Fruit fly (Drosophila melanogaster): ENCODE results near the gene Mcr.
A peak's percentile ranks its signal among the peaks of the same experiment; 100 is the strongest.

Gene Mcr

dm6 chr2L:8031588-8031987, 51.2 kb downstream of the Mcr start (continued):
- TF ChIP-seq CG32532 (GFP tag; IDR thresholded peaks at IDR 0.05) (peak; percentile 52; the same call in 1 of the 2 replicates), nau (GFP tag; optimal IDR thresholded peaks at IDR 0.05) (peak; percentile 25), CG2199 (GFP tag; IDR thresholded peaks at IDR 0.05) (0 out of 3 replicates have a peak, but pooled peaks have one; percentile 41), Spps (tag; optimal IDR thresholded peaks at IDR 0.05) (no peak), CHES-1-like (GFP tag; optimal IDR thresholded peaks at IDR 0.05) (no peak), Sin3A (optimal IDR thresholded peaks at IDR 0.05) (no peak), CG6813 (GFP tag; optimal IDR thresholded peaks at IDR 0.05) (peak; percentile 27), lov (optimal IDR thresholded peaks at IDR 0.05) (no peak), lov (GFP tag; IDR thresholded peaks at IDR 0.05) (no peak), YL-1 (GFP tag; optimal IDR thresholded peaks at IDR 0.05) (no peak), Mrtf (GFP tag; IDR thresholded peaks at IDR 0.05) (no peak), bcd (GFP tag; optimal IDR thresholded peaks at IDR 0.05) (no peak), Med (GFP tag) (peak; percentile 75), pan (optimal IDR thresholded peaks at IDR 0.05) (no peak), pan (GFP tag; optimal IDR thresholded peaks at IDR 0.05 in 1 of 2, IDR thresholded peaks at IDR 0.05 in 1 of 2) (no peak), pros (GFP tag; optimal IDR thresholded peaks at IDR 0.05) (no peak), CG6272 (GFP tag; IDR thresholded peaks at IDR 0.05) (no peak), CG14050 (GFP tag; IDR thresholded peaks at IDR 0.05) (no peak), Hmr (GFP tag; optimal IDR thresholded peaks at IDR 0.05) (peak; percentile 25), Nf-YC (tag; optimal IDR thresholded peaks at IDR 0.05) (no peak), yki (optimal IDR thresholded peaks at IDR 0.05) (peak; percentile 78), ftz-f1 (GFP tag; optimal IDR thresholded peaks at IDR 0.05) (no peak), Ada2b (GFP tag; IDR thresholded peaks at IDR 0.05) (no peak), CG6654 (GFP tag; optimal IDR thresholded peaks at IDR 0.05) (no peak), inv (GFP tag; IDR thresholded peaks at IDR 0.05; ENCODE audit: partially characterized antibody) (no peak), CG3407 (GFP tag; optimal IDR thresholded peaks at IDR 0.05) (no peak), jigr1 (GFP tag; IDR thresholded peaks at IDR 0.05) (no peak), CG8290 (GFP tag; optimal IDR thresholded peaks at IDR 0.05) (no peak), CG8290 (tag; optimal IDR thresholded peaks at IDR 0.05) (peak in 1 of 2 experiments; percentile 47), CG2116 (GFP tag; optimal IDR thresholded peaks at IDR 0.05) (no peak), CG9437 (GFP tag; optimal IDR thresholded peaks at IDR 0.05) (no peak), Opbp (GFP tag; IDR thresholded peaks at IDR 0.05; ENCODE audit: partially characterized antibody) (no peak; the same call in 2 of the 3 replicates), Hr3 (GFP tag; optimal IDR thresholded peaks at IDR 0.05) (no peak), gsb-n (tag; optimal IDR thresholded peaks at IDR 0.05) (no peak), CG34376 (GFP tag; optimal IDR thresholded peaks at IDR 0.05) (peak; percentile 23), CG10321 (GFP tag; IDR thresholded peaks at IDR 0.05) (peak; percentile 44; the same call in 1 of the 2 replicates), D (optimal IDR thresholded peaks at IDR 0.05) (no peak), D (GFP tag; optimal IDR thresholded peaks at IDR 0.05) (no peak), pb (GFP tag; optimal IDR thresholded peaks at IDR 0.05) (no peak), CG30020 (tag; optimal IDR thresholded peaks at IDR 0.05) (no peak), Trl (optimal IDR thresholded peaks at IDR 0.05) (peak; percentile 95 to 97), Trl (GFP tag; optimal IDR thresholded peaks at IDR 0.05) (peak; percentile 67), vnd (GFP tag; IDR thresholded peaks at IDR 0.05; ENCODE audit: partially characterized antibody) (no peak), sd (tag; optimal IDR thresholded peaks at IDR 0.05) (peak; percentile 88), CG12236 (GFP tag; optimal IDR thresholded peaks at IDR 0.05) (no peak), ranshi (GFP tag; IDR thresholded peaks at IDR 0.05) (no peak), lola (GFP tag; optimal IDR thresholded peaks at IDR 0.05) (no peak), crp (GFP tag; optimal IDR thresholded peaks at IDR 0.05) (no peak), CG30431 (GFP tag; optimal IDR thresholded peaks at IDR 0.05) (no peak), tgo (GFP tag; IDR thresholded peaks at IDR 0.05) (no peak), chn (GFP tag; optimal IDR thresholded peaks at IDR 0.05) (peak; percentile 8), CG2712 (tag; optimal IDR thresholded peaks at IDR 0.05) (peak; percentile 7), gro (GFP tag; optimal IDR thresholded peaks at IDR 0.05) (peak; percentile 5)
